Fruit fly (Drosophila melanogaster) whole organism, prepupa: Measurements from ENCODE around the gene CG12025.

Source experiments
- CG11294 ChIP-seq: fragments of 200-800 bp; sonication (Bioruptor generic); IDR thresholded peaks from 2 replicates; pipeline ENCODE4 v1.3.6; 2022; ENCODE audit warnings: missing biosample characterization, missing genetic modification characterization
- CG11902 ChIP-seq: fragments of 200-800 bp; sonication (Bioruptor generic); optimal IDR thresholded peaks from 3 replicates; lab custom pipeline; 2016; ENCODE audit warnings: missing biosample characterization, missing genetic modification characterization
- CG1621 ChIP-seq: fragments of 200-800 bp; sonication (Bioruptor generic); optimal IDR thresholded peaks from 3 replicates; lab custom pipeline; 2018; ENCODE audit warnings: missing biosample characterization, mild to moderate bottlenecking, missing genetic modification characterization
- CG34406 ChIP-seq: fragments of 200-800 bp; sonication (Bioruptor generic); optimal IDR thresholded peaks from 3 replicates; lab custom pipeline; 2016; ENCODE audit warnings: missing biosample characterization, missing genetic modification characterization
- CG6792 ChIP-seq: fragments of 200-800 bp; sonication (Bioruptor generic); optimal IDR thresholded peaks from 3 replicates; lab custom pipeline; 2016; ENCODE audit warnings: missing biosample characterization, missing genetic modification characterization
- CG9139 ChIP-seq: fragments of 200-800 bp; sonication (Bioruptor generic); optimal IDR thresholded peaks from 3 replicates; lab custom pipeline; 2017; ENCODE audit warnings: missing biosample characterization, mild to moderate bottlenecking, missing genetic modification characterization
- Gug ChIP-seq: fragments of 200-800 bp; sonication (Bioruptor generic); IDR thresholded peaks from 2 replicates; pipeline ENCODE4 v1.3.6; 2022; ENCODE audit warnings: missing biosample characterization, missing genetic modification characterization
- Hr39 ChIP-seq: fragments of 200-800 bp; sonication (Bioruptor generic); optimal IDR thresholded peaks from 2 replicates; lab custom pipeline; 2016; ENCODE audit warnings: missing biosample characterization, missing genetic modification characterization
- Hr4 ChIP-seq: fragments of 200-800 bp; sonication (Bioruptor generic); optimal IDR thresholded peaks from 3 replicates; lab custom pipeline; 2016; ENCODE audit warnings: missing biosample characterization, missing genetic modification characterization
- achi ChIP-seq: fragments of 200-800 bp; sonication (Bioruptor generic); optimal IDR thresholded peaks from 3 replicates; lab custom pipeline; 2016; ENCODE audit warnings: missing biosample characterization, missing genetic modification characterization
- pdm3 ChIP-seq: fragments of 200-800 bp; sonication (Bioruptor generic); optimal IDR thresholded peaks from 3 replicates; lab custom pipeline; 2016; ENCODE audit warnings: missing biosample characterization, missing genetic modification characterization

DNA sequence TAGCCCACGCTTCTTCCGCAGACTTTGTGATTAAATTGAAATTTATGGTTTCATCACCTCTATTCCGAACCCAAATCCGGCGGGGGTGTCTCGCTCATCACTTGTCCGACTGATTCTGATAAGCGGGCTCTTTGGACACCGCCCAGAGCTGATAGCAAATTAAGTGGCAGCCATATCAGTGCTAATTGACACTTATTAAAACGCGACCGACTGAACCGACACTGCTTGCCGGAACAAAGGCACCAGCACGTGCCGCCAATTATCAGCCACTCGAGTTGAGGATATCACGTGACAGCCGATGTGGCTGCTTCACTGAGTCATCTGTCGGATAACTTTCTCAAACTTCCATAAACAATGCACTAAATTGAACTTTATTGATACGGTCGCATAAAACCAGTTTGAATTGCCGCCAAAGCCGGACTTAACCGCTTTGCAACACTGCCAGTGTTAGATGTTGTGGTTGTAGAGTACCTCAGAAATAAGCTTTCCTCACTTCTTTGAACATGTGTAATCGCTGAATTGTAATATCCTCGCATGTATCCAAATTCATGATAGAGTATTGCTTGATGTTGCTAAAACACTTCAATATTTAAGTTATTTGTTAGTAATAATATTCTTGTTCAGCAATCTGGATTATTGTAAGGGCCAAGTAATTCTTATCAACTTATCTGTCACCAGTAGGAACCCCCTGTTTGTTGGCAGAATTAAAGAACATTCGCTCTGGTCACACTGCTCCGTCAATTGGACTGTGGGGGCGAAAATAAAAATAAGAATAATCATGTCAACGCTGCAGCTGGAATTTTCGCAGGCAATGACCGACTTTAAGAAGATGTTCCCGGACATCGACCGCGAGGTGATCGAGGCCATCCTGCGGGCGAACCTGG, 8.5 kb upstream of the CG12025 start, which contains the start of gene CG12024:
- TF ChIP-seq Hr39 (GFP tag; lab: Kevin White, UChicago), result peak; percentile 76
- TF ChIP-seq Gug (GFP tag; lab: Robert Waterston, UW), result peak; percentile 57
- TF ChIP-seq achi (GFP tag; lab: Kevin White, UChicago), result peak; percentile 73
- peak; percentile 11; the same call in 1 of the 2 replicates for TF ChIP-seq CG11294
- TF ChIP-seq CG11902 (GFP tag; lab: Kevin White, UChicago), result peak; percentile 56
- TF ChIP-seq CG6792 (GFP tag; lab: Kevin White, UChicago), result no peak
- peak; percentile 75 for TF ChIP-seq Hr4 (GFP tag; lab: Kevin White, UChicago)
- no peak for TF ChIP-seq CG9139 (GFP tag; lab: Kevin White, UChicago)
- peak; percentile 32 for TF ChIP-seq CG34406 (GFP tag; lab: Kevin White, UChicago)
- peak; percentile 76 for TF ChIP-seq pdm3 (GFP tag; lab: Kevin White, UChicago)
- TF ChIP-seq CG1621 (tag; lab: Kevin White, UChicago), result no peak
